Fruit fly (Drosophila melanogaster) whole organism, embryonic: Measurements from ENCODE around the gene Iyd.

Experiments used
- CG8944 ChIP-seq: fragments of 200-800 bp; sonication (Bioruptor generic); optimal IDR thresholded peaks from 3 replicates; lab custom pipeline; 2016; ENCODE audit warnings: missing biosample characterization, missing genetic modification characterization
- Gsc ChIP-seq: fragments of 200-800 bp; sonication (Bioruptor generic); IDR thresholded peaks from 2 replicates; pipeline ENCODE4 v1.3.6; 2022; ENCODE audit warnings: missing biosample characterization, missing genetic modification characterization
- Med ChIP-seq: fragments of 200-800 bp; sonication (Bioruptor generic); peaks from one replicate; lab custom pipeline; 2016; ENCODE audit warnings: missing biosample characterization, missing genetic modification characterization, mild to moderate bottlenecking, inconsistent platforms, moderate library complexity
- YL-1 ChIP-seq: fragments of 200-800 bp; sonication (Bioruptor generic); optimal IDR thresholded peaks from 3 replicates; lab custom pipeline; 2017; ENCODE audit warnings: missing biosample characterization, mild to moderate bottlenecking, missing genetic modification characterization
- cg ChIP-seq: fragments of 200-800 bp; sonication (Bioruptor generic); optimal IDR thresholded peaks from 3 replicates; lab custom pipeline; 2019; ENCODE audit warnings: missing biosample characterization, mild to moderate bottlenecking, missing genetic modification characterization, moderate library complexity
- grn ChIP-seq: fragments of 200-800 bp; sonication (Bioruptor generic); optimal IDR thresholded peaks from 3 replicates; lab custom pipeline; 2017; ENCODE audit warnings: missing biosample characterization, missing genetic modification characterization
- gsb-n ChIP-seq: fragments of 200-800 bp; sonication (Bioruptor generic); optimal IDR thresholded peaks from 3 replicates; lab custom pipeline; 2018; ENCODE audit warnings: missing biosample characterization, mild to moderate bottlenecking, missing genetic modification characterization

DNA sequence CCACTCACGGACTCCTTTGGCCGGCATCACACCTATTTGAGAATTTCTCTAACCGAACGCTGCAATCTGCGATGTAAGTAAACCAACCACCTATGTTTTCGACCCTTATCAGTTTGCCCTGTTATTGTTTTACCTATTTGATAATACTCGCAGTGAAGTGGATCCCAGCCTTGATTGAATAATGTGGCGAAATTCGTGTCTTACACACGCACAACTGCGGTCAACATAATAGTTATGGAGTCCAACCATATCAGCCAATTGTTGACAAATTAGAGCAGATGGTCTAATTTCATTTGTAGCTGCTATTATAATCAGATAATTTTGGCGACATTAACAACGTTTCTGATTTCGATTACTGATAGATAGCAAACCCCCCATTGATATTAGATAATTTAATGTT lies 25.0 kb downstream of the Iyd start:
- TF ChIP-seq CG8944 (GFP tag; lab: Kevin White, UChicago) = no peak
- no peak for TF ChIP-seq Gsc (GFP tag; lab: Robert Waterston, UW)
- TF ChIP-seq gsb-n (tag; lab: Kevin White, UChicago) = no peak
- TF ChIP-seq Med (GFP tag; lab: Kevin White, UChicago) = peak; percentile 18
- TF ChIP-seq cg = no peak
- TF ChIP-seq grn = peak; percentile 30
- TF ChIP-seq YL-1 (GFP tag; lab: Kevin White, UChicago) = no peak
